Worm (Caenorhabditis elegans): Measurements from ENCODE around the gene ipla-6.
A peak's percentile ranks its signal among the peaks of the same experiment; 100 is the strongest.

Gene ipla-6

ce11 chrIV:6377335-6378069 is 40.0 kb downstream of the ipla-6 start:
- TF ChIP-seq ztf-1 (GFP tag; conservative IDR thresholded peaks at IDR 0.05): 0 out of 2 replicates have a peak, but pooled peaks have one; percentile 87
- no peak for TF ChIP-seq skn-1 (tag; optimal IDR thresholded peaks at IDR 0.05)

DNA sequence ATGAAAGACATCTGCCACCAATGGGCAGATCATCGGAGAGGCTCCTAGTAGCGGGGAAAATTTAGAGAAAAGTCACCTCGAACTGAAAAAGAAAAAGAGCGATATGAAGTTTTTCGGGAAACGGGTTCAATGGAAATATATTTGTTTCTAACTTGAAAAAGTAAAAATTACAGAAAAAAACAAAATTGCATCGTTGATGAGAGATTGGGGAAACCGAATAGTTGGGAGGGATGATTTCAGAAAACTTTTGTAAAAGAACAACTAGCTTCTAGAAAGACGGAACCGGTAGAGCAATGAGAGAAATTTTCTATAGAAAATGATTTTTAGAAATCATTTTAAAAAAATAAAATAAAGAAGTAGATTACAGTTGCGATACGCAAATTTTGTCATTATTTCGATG is 40.9 kb downstream of the ipla-6 start:
- TF ChIP-seq peb-1 (tag; optimal IDR thresholded peaks at IDR 0.05): no peak
- TF ChIP-seq snpc-4 (tag; optimal IDR thresholded peaks at IDR 0.05): no peak
- no peak for TF ChIP-seq skn-1 (tag; optimal IDR thresholded peaks at IDR 0.05)
- no peak for TF ChIP-seq ZK546.5 (tag; optimal IDR thresholded peaks at IDR 0.05)

ce11 chrIV:6383970-6384369 is 46.5 kb downstream of the ipla-6 start, which contains the start of gene shl-1:
Gene shl-1 (minus strand): TSS chrIV:6384070.
- TF ChIP-seq dmd-4 (tag; optimal IDR thresholded peaks at IDR 0.05) (no peak), nhr-6 (tag; optimal IDR thresholded peaks at IDR 0.05) (no peak), nhr-237 (tag; optimal IDR thresholded peaks at IDR 0.05) (no peak), mab-5 (tag; optimal IDR thresholded peaks at IDR 0.05) (no peak), elt-3 (tag; optimal IDR thresholded peaks at IDR 0.05) (no peak), peb-1 (tag; optimal IDR thresholded peaks at IDR 0.05) (no peak), nhr-129 (tag; optimal IDR thresholded peaks at IDR 0.05) (no peak), snpc-4 (tag; optimal IDR thresholded peaks at IDR 0.05) (no peak), nhr-11 (tag; optimal IDR thresholded peaks at IDR 0.05) (no peak), ztf-4 (tag; optimal IDR thresholded peaks at IDR 0.05) (no peak), Y55F3AM.14 (GFP tag; optimal IDR thresholded peaks at IDR 0.05) (no peak), alr-1 (tag; optimal IDR thresholded peaks at IDR 0.05) (no peak), nhr-21 (tag; optimal IDR thresholded peaks at IDR 0.05) (no peak)

ce11 chrIV:6385010-6385409 is 47.6 kb downstream of the ipla-6 start:
- TF ChIP-seq nhr-77 (tag; optimal IDR thresholded peaks at IDR 0.05): no peak
- TF ChIP-seq unc-55 (GFP tag; optimal IDR thresholded peaks at IDR 0.05): no peak
- no peak for TF ChIP-seq nhr-10 (tag; optimal IDR thresholded peaks at IDR 0.05)
- no peak for TF ChIP-seq R02D3.7 (tag; optimal IDR thresholded peaks at IDR 0.05)
- no peak for TF ChIP-seq mdl-1 (tag; optimal IDR thresholded peaks at IDR 0.05)
- TF ChIP-seq mab-5 (tag; optimal IDR thresholded peaks at IDR 0.05): no peak
- no peak for TF ChIP-seq snpc-4 (tag; optimal IDR thresholded peaks at IDR 0.05)
- TF ChIP-seq ama-1 (optimal IDR thresholded peaks at IDR 0.05): no peak
- no peak for TF ChIP-seq elt-3 (tag; optimal IDR thresholded peaks at IDR 0.05)
- no peak for TF ChIP-seq ceh-82 (tag; optimal IDR thresholded peaks at IDR 0.05)
- no peak for TF ChIP-seq peb-1 (tag; optimal IDR thresholded peaks at IDR 0.05)
- TF ChIP-seq elt-1 (tag; optimal IDR thresholded peaks at IDR 0.05): no peak
- TF ChIP-seq sma-3 (GFP tag; optimal IDR thresholded peaks at IDR 0.05): no peak
- no peak for TF ChIP-seq C34F6.9 (tag; optimal IDR thresholded peaks at IDR 0.05)
- TF ChIP-seq dmd-4 (tag; optimal IDR thresholded peaks at IDR 0.05): no peak
- TF ChIP-seq crh-2 (tag; optimal IDR thresholded peaks at IDR 0.05): no peak

ce11 chrIV:6388550-6388949 is 51.1 kb downstream of the ipla-6 start:
- no peak for TF ChIP-seq nhr-11 (tag; optimal IDR thresholded peaks at IDR 0.05)
- TF ChIP-seq elt-1 (tag; optimal IDR thresholded peaks at IDR 0.05): no peak
- no peak for TF ChIP-seq lsy-2 (tag; optimal IDR thresholded peaks at IDR 0.05)
- no peak for TF ChIP-seq unc-62 (GFP tag; optimal IDR thresholded peaks at IDR 0.05)
- no peak for TF ChIP-seq F13H6.1 (tag; optimal IDR thresholded peaks at IDR 0.05)
- TF ChIP-seq unc-39 (tag; optimal IDR thresholded peaks at IDR 0.05): no peak
- no peak for TF ChIP-seq elt-3 (tag; optimal IDR thresholded peaks at IDR 0.05)
- TF ChIP-seq mab-5 (tag; optimal IDR thresholded peaks at IDR 0.05): no peak
- TF ChIP-seq crh-2 (tag; optimal IDR thresholded peaks at IDR 0.05): no peak
- no peak for TF ChIP-seq ZK546.5 (tag; optimal IDR thresholded peaks at IDR 0.05)
- TF ChIP-seq ama-1 (optimal IDR thresholded peaks at IDR 0.05): no peak
- TF ChIP-seq ceh-82 (tag; optimal IDR thresholded peaks at IDR 0.05): no peak
- TF ChIP-seq sma-3 (GFP tag; optimal IDR thresholded peaks at IDR 0.05): no peak
- TF ChIP-seq nhr-25 (tag; optimal IDR thresholded peaks at IDR 0.05): no peak
- TF ChIP-seq snpc-4 (tag; optimal IDR thresholded peaks at IDR 0.05): no peak
- no peak for TF ChIP-seq Y55F3AM.14 (GFP tag; optimal IDR thresholded peaks at IDR 0.05)
- TF ChIP-seq dmd-4 (tag; optimal IDR thresholded peaks at IDR 0.05): no peak

All from whole organism, L2 larva.